Worm (Caenorhabditis elegans) whole organism, L1 larva: ENCODE data around the gene str-109.

Experiments used
- C04F5.9 ChIP-seq: sonication (generic microtip); optimal IDR thresholded peaks from 2 replicates; lab custom pipeline; 2016; ENCODE audit warnings: missing genetic modification characterization, missing compliant biosample characterization
- ama-1 ChIP-seq: fragments of 150-350 bp; optimal IDR thresholded peaks from 2 replicates; lab custom pipeline; 2014
- dpl-1 ChIP-seq, 3 experiments: fragments of 150-350 bp in 2 of 3; sonication (generic microtip) in 1 of 3; optimal IDR thresholded peaks; 2 replicates each; lab custom pipeline; 2014 to 2017; ENCODE audit warnings: missing biosample characterization in 3 of 3, missing genetic modification characterization in 3 of 3, missing genetic modification reagents in 3 of 3
- ets-5 ChIP-seq: fragments of 200-800 bp; sonication (Bioruptor generic); IDR thresholded peaks from 2 replicates; pipeline ENCODE4 v1.3.6; 2022; ENCODE audit warnings: missing genetic modification characterization, missing compliant biosample characterization
- lsy-2 ChIP-seq, 2 experiments: fragments of 150-350 bp; optimal IDR thresholded peaks; 2 replicates each; lab custom pipeline; 2014; ENCODE audit warnings: missing biosample characterization in 2 of 2, missing genetic modification characterization in 2 of 2
- snpc-4 ChIP-seq: fragments of 150-350 bp; optimal IDR thresholded peaks from 2 replicates; lab custom pipeline; 2014; ENCODE audit warnings: missing biosample characterization, missing genetic modification characterization
- unc-62 ChIP-seq: fragments of 150-350 bp; optimal IDR thresholded peaks from 2 replicates; lab custom pipeline; 2014; ENCODE audit warnings: missing biosample characterization, missing genetic modification reagents, missing genetic modification characterization

DNA sequence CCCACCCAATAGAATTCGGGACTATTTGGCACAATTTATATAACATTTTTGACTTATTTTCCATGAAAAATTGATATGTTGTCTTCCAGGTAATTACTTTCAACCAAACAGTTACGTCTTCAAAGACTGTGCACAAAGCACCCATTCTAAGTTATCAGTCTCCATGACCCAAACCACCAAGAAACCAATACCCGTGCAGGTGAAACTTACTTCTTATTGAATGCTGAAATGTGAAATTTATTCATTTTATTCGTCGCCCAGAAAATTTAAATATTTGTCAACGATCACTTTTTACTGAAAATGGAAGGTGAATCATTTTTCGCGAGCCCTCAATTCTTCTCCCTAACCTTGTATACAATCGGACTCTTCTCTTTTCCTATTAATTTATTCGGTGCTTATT, 28.5 kb upstream of the str-109 start, which contains the start of gene srh-281:
- TF ChIP-seq C04F5.9 (tag; lab: Kevin White, UChicago) = no peak
- TF ChIP-seq dpl-1 (GFP tag; optimal IDR thresholded peaks at IDR 0.05; lab: Kevin White, UChicago) = no peak
- no peak for TF ChIP-seq snpc-4 (tag; lab: Kevin White, UChicago)
- no peak for TF ChIP-seq unc-62 (GFP tag; lab: Kevin White, UChicago)
- no peak for TF ChIP-seq ets-5
- TF ChIP-seq lsy-2 (tag; optimal IDR thresholded peaks at IDR 0.05; lab: Kevin White, UChicago) = no peak
- TF ChIP-seq ama-1 = no peak
